Fruit fly (Drosophila melanogaster) whole organism: Measurements from ENCODE around the gene bru3.

ENCODE experiments used
- CG8478 ChIP-seq: fragments of >200 bp; optimal IDR thresholded peaks from 2 replicates; lab custom pipeline; 2018; ENCODE audit warnings: inconsistent platforms
- Dll ChIP-seq: fragments of >200 bp; optimal IDR thresholded peaks from 2 replicates; lab custom pipeline; 2017
- EcR ChIP-seq, 2 experiments: fragments of >200 bp; optimal IDR thresholded peaks; 2 replicates each; lab custom pipeline; 2017; ENCODE audit warnings: missing biosample characterization in 2 of 2, missing genetic modification characterization in 2 of 2, missing genetic modification reagents in 2 of 2
- pan ChIP-seq: fragments of >200 bp; optimal IDR thresholded peaks from 2 replicates; lab custom pipeline; 2017
- psq ChIP-seq: fragments of >200 bp; optimal IDR thresholded peaks from 2 replicates; lab custom pipeline; 2017
- usp ChIP-seq: fragments of >200 bp; optimal IDR thresholded peaks from 2 replicates; lab custom pipeline; 2017; ENCODE audit warnings: missing biosample characterization, missing genetic modification characterization, mixed read lengths

Gene bru3

DNA sequence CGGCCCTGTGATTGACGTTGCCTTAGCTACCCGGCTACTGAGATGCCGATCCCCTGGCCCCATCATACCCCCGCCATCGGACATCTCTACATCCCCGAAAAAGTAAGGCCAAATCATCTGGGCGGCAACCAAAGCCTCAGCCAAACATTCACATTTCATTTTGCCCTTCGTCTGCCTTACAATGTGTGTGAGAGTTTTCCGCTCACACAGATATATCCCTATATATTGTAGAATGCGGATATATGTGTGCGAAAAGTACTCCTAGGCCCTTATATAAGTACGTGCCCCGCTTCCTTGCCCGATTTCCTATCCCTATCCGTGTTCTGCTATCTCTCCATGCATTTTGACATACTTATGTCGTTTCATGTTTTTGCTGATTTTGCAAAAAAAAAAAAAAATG lies 129.6 kb downstream of the bru3 start:
- no peak for TF ChIP-seq usp (GFP tag; lab: Kevin White, UChicago)
- TF ChIP-seq Dll = no peak
- no peak for TF ChIP-seq pan (lab: Kevin White, UChicago)
- no peak for TF ChIP-seq EcR (GFP tag; optimal IDR thresholded peaks at IDR 0.05; lab: Kevin White, UChicago)
- TF ChIP-seq CG8478 (lab: Kevin White, UChicago) = no peak
- TF ChIP-seq psq (lab: Kevin White, UChicago) = no peak

DNA sequence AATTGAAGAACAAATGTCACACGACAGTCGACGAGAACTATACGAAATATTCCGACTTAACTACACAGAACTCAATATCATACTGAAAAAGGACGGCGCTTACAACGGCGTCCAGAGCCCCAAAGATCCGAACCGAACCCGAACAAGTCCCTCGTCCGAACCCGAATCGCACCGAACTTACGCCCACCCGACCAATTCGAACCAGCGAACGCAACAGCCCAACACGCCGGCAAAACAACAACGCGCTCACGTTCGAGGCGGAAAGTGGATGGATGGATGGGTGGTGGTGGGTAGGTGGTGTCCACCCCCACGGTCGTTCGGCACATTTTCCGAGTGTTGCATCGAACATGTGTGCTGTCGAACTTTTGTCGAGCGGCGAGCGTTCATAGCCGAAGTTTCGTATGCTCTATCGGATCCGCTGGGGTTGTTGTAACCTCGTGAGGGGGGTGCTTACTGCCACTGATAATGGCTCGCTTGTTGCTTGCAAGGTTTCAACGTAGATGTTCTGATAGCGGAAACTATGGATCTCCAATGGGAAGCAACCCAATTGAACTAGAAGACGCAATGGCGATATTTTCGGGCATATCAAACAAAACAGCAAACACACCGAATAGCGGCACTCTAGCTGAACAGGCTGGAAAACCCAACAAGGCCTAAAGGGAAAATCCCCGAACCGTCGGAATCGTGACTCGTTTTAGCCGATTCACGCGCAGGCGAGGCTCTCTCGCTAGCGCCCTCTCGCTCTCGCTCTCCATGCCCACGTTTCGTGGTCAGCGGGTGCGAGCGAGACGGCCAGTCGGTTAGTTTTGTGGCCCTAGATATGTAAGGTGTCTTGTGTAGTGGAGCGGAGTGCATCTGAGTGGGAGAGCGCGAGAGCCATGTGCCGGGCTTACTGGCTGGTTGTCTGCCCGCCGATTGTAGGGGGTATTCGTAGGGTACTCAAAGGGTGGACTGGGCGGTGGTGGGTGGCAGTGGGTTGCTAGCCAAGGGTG lies 136.2 kb downstream of the bru3 start:
- no peak for TF ChIP-seq EcR (GFP tag; optimal IDR thresholded peaks at IDR 0.05; lab: Kevin White, UChicago)

DNA sequence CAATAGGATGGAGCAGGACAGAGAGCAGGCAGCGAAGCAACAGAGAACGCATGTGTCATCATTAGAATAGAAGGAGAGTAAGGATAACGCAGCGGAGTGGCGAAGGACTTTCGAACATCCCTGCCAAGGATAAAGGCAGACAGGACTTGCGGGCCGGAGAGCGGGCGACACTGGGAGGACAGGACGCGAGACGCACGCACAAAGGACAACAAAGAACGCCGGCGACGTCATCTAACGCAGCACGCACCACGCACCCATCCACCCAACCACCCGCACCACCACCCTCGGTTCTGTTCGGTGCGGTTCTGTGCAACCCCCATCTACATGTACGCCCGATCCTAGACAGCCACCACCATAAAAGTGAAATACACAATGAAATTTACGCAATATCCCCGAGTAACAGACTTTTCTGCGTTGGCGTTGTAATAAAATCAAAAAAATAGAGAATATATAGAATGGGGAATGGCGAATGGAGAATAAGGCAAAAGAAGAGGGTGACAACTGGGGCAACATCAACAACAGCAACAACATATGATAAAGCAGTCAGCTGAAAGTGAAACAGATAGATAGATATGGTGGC lies 140.5 kb downstream of the bru3 start:
- TF ChIP-seq EcR (GFP tag; optimal IDR thresholded peaks at IDR 0.05; lab: Kevin White, UChicago) (no peak), CG8478 (lab: Kevin White, UChicago) (no peak), Dll (no peak), psq (lab: Kevin White, UChicago) (no peak), pan (lab: Kevin White, UChicago) (no peak), usp (GFP tag; lab: Kevin White, UChicago) (no peak)

DNA sequence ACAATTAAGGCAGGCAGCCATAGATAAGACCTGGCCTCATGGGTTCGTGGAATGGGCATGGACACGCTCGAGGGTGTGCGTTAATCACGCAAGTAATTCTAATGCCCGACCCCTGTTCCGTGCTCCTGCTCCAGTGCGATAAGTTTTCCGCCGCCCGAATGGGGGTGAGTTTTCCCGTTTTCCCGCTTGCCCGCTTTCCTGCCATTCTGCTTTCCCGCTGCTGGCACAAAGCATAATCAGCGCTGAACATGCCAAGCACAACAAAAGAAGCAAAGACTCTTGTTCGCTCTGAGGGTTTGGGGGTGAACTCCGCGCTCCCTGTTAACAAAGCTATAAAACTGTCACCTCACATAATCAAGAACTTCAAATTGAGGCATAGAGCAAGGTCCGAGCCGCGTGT lies 142.6 kb downstream of the bru3 start:
- TF ChIP-seq Dll = no peak
- no peak for TF ChIP-seq EcR (GFP tag; optimal IDR thresholded peaks at IDR 0.05; lab: Kevin White, UChicago)
- TF ChIP-seq CG8478 (lab: Kevin White, UChicago) = no peak
- no peak for TF ChIP-seq psq (lab: Kevin White, UChicago)
- no peak for TF ChIP-seq usp (GFP tag; lab: Kevin White, UChicago)
- TF ChIP-seq pan (lab: Kevin White, UChicago) = no peak

DNA sequence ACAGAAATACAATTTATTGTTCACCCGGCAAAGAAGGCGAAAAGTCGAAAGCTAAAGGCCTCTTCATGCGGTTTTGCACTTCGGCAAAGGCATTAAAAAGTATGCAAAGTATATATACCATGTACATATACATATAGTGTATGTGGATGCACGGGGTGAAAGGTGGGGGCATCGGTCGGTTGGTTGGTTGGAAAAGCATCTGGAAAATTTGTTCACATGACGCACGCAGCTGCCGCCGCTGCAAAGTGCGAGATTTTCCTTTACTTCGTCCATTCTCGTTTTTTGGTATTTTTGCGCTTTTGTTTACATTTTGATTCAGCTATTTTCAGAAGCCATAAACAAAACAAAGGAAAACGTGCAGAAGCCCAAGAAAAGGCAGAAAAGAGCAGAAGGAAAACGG lies 143.2 kb downstream of the bru3 start:
- TF ChIP-seq psq (lab: Kevin White, UChicago) (no peak), CG8478 (lab: Kevin White, UChicago) (no peak)

DNA sequence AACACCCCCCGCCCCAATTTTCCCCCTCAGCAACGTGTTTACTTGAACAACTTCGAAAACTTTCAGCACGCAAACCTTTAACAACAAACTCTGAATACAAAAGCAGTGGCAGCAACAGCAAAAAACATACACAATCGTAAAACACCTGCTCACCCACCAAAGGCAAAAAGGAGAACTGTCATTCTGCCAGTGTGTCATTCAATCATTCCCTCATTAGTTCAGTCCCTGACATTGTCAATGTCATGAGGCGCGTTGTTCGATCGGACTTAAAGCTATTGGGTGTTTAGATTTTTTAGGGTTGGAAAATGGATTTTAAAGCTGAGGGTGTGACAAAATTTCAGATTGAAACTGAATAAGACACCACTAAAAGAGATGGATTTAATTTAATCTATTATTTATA lies 144.5 kb downstream of the bru3 start:
- no peak for TF ChIP-seq EcR (GFP tag; optimal IDR thresholded peaks at IDR 0.05; lab: Kevin White, UChicago)
- TF ChIP-seq usp (GFP tag; lab: Kevin White, UChicago) = no peak
- TF ChIP-seq Dll = no peak
- TF ChIP-seq CG8478 (lab: Kevin White, UChicago) = no peak
- no peak for TF ChIP-seq pan (lab: Kevin White, UChicago)
- TF ChIP-seq psq (lab: Kevin White, UChicago) = no peak

DNA sequence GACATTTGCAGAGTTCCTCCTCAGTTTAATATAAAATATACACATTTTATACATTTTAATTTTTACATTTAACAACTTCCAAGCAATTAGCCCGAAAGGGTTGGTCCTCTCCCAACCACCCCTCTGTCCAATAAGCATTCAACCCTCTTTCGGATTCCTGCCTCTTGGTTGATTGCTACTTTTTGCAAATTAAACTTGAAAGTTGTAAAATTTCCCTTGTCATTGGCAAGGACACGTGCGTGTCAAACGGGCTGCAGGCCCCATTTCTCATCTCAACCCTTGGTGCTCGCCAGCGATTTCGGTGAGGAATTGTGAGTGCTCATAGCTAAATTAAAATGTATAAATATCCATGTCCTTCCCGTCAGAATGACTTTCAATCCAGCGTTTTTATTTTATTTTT lies 155.2 kb downstream of the bru3 start:
- TF ChIP-seq usp (GFP tag; lab: Kevin White, UChicago) = no peak
- TF ChIP-seq Dll = no peak
- TF ChIP-seq psq (lab: Kevin White, UChicago) = no peak
- TF ChIP-seq pan (lab: Kevin White, UChicago) = no peak
- no peak for TF ChIP-seq CG8478 (lab: Kevin White, UChicago)
- TF ChIP-seq EcR (GFP tag; optimal IDR thresholded peaks at IDR 0.05; lab: Kevin White, UChicago) = no peak

DNA sequence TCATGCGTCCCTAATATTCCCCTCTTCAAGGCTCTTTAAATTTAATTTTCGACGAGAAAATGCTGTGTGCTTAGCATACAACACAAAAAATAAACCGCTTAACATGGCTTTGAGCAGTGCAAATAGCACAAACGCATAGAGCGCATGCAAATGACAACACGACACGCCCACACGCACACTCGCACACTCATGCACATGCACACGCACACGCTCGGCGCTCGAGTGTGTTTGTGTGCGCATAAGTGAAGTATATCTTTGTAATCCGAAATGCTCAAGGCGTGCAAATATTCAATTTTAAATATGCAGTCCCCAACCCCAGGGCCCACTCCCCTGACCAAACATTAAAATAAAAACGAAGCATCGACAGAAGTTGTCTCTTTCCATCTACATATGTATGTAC lies 157.2 kb downstream of the bru3 start:
- no peak for TF ChIP-seq pan (lab: Kevin White, UChicago)

DNA sequence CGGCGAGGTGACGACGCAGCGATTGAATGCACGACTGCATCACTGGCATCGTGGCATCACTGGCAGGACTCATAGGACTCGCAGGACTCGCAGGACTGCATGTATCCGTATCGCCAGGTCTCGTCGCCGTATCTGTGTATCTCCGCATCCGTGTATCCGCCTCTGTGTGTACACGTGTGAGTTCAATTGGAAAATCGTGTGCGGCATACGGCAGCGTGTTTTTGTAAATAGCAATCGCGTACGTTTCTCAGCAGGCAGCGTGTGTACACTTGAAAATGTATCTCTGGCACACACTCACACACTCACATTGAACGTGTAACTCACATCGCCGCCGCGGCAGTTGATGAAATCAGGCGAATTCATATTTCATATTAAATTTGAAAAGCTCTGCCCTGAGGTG lies 157.9 kb downstream of the bru3 start:
- TF ChIP-seq pan (lab: Kevin White, UChicago) (no peak), EcR (GFP tag; optimal IDR thresholded peaks at IDR 0.05; lab: Kevin White, UChicago) (no peak), usp (GFP tag; lab: Kevin White, UChicago) (no peak), psq (lab: Kevin White, UChicago) (no peak), Dll (no peak), CG8478 (lab: Kevin White, UChicago) (no peak)

DNA sequence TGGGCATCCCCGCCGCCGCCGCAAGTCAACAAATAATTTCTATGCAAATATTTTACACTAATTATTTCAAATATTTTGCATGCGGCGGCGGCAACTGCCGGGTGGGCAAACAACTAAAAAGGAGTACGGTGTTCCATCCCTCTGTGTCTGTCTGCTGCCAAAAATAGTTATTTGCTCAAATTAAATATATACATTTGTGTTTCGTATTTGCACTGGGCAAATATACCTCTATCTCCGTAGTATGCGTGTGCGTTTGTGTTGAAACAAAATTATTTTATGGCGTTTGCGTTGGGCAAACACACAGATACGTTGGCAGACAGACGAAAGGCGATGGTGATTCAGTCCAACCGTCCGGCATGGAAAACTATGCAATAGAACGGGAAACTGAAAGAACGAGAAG lies 180.4 kb downstream of the bru3 start:
- TF ChIP-seq psq (lab: Kevin White, UChicago) (no peak), CG8478 (lab: Kevin White, UChicago) (no peak)

DNA sequence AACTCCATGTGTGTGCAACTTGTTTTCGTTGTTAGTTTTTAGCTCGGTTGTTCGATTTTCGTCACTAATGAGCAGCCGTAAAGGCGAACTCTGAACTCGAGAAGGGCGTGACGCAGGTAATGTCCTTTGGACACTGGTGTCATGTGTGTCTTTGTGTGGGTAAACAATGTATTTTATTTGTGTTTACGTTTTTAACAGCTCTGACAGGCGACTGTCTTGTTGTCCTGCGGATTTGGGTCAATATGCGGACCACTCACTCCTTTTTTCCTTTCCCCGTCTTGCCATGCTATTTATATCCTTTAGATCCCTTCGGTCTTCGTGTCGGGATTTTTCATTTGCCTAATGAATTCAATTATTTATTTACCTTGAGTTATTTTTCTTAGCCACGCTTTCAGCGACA lies 188.1 kb downstream of the bru3 start:
- TF ChIP-seq Dll (no peak), CG8478 (lab: Kevin White, UChicago) (no peak), psq (lab: Kevin White, UChicago) (no peak), EcR (GFP tag; optimal IDR thresholded peaks at IDR 0.05; lab: Kevin White, UChicago) (no peak), pan (lab: Kevin White, UChicago) (no peak), usp (GFP tag; lab: Kevin White, UChicago) (no peak)

DNA sequence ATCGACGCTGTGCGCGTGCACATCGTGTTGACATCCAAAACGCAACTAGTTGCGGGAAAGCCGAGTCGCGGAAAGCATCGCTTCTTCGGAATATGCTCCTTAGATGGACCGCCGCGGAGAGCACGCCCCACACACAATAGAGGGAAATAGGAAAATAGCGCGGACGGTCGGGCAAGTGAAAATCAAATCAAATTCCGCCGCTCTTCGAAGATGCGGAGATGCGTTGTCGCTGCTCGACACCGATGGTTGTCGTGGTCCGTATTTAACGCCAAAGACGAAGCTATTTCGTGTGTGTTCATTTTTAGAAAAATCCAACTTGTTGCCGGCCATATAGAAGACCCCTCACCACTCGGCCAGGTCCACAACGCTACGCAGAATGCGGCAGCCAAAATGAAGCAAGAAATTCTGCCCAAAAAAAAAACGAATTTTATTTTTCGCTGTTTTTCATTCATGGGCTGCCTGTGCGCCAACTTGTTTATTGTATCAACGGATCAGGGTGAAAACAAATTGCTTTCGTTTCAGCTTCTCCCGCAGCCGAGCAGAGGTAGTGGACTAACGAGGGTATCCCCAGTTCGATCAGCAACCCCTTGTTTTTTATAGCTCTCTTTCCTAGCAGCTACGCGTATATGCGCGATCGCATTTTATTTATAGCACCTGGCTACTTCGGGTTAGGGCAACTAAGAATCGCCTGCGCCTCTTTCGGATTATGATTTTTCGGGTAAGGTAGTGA lies 283.5 kb downstream of the bru3 start, which contains the start of gene CG10710:
Gene CG10710, minus strand, starts transcription at position 51 of the 730 bp plus-strand sequence.
- TF ChIP-seq psq (lab: Kevin White, UChicago) = no peak
- TF ChIP-seq EcR (GFP tag; optimal IDR thresholded peaks at IDR 0.05; lab: Kevin White, UChicago) = no peak
- no peak for TF ChIP-seq usp (GFP tag; lab: Kevin White, UChicago)
- TF ChIP-seq CG8478 (lab: Kevin White, UChicago) = no peak
- no peak for TF ChIP-seq Dll
- TF ChIP-seq pan (lab: Kevin White, UChicago) = no peak
